Worm (Caenorhabditis elegans): ENCODE measurements around the gene mtrr-1.

Gene mtrr-1

ce11 chrII:9304849-9305248, 19.1 kb downstream of the mtrr-1 start:
- TF ChIP-seq him-1 (tag; optimal IDR thresholded peaks at IDR 0.05): no peak
- TF ChIP-seq W03F9.2 (tag; optimal IDR thresholded peaks at IDR 0.05): no peak
- TF ChIP-seq dao-5 (tag; optimal IDR thresholded peaks at IDR 0.05): no peak

- TF ChIP-seq W03F9.2 (tag; optimal IDR thresholded peaks at IDR 0.05) (no peak), dao-5 (tag; optimal IDR thresholded peaks at IDR 0.05) (no peak), him-1 (tag; optimal IDR thresholded peaks at IDR 0.05) (no peak)
These were observed 19.8 kb downstream of the mtrr-1 start for ce11 chrII:9305575-9305974.

- TF ChIP-seq him-1 (tag; optimal IDR thresholded peaks at IDR 0.05) (no peak), W03F9.2 (tag; optimal IDR thresholded peaks at IDR 0.05) (no peak), dao-5 (tag; optimal IDR thresholded peaks at IDR 0.05) (no peak)
These were observed 21.1 kb downstream of the mtrr-1 start for ce11 chrII:9306835-9307234.

ce11 chrII:9308614-9309046, 22.9 kb downstream of the mtrr-1 start:
- TF ChIP-seq dao-5 (tag; optimal IDR thresholded peaks at IDR 0.05) (no peak), him-1 (tag; optimal IDR thresholded peaks at IDR 0.05) (no peak), W03F9.2 (tag; optimal IDR thresholded peaks at IDR 0.05) (no peak)

ce11 chrII:9310204-9310603, 24.4 kb downstream of the mtrr-1 start, which contains the start of gene cam-1:
Gene cam-1, minus strand, starts transcription at chrII:9310304.
- no peak for TF ChIP-seq dao-5 (tag; optimal IDR thresholded peaks at IDR 0.05)

ce11 chrII:9310794-9311193, 25.0 kb downstream of the mtrr-1 start:
- TF ChIP-seq him-1 (tag; optimal IDR thresholded peaks at IDR 0.05) (no peak), dao-5 (tag; optimal IDR thresholded peaks at IDR 0.05) (no peak), W03F9.2 (tag; optimal IDR thresholded peaks at IDR 0.05) (no peak)

ce11 chrII:9311702-9312101, 25.9 kb downstream of the mtrr-1 start:
- no peak for TF ChIP-seq W03F9.2 (tag; optimal IDR thresholded peaks at IDR 0.05)
- no peak for TF ChIP-seq dao-5 (tag; optimal IDR thresholded peaks at IDR 0.05)
- TF ChIP-seq him-1 (tag; optimal IDR thresholded peaks at IDR 0.05): no peak

- no peak for TF ChIP-seq W03F9.2 (tag; optimal IDR thresholded peaks at IDR 0.05)
- no peak for TF ChIP-seq dao-5 (tag; optimal IDR thresholded peaks at IDR 0.05)
- TF ChIP-seq him-1 (tag; optimal IDR thresholded peaks at IDR 0.05): no peak
These were observed 27.6 kb downstream of the mtrr-1 start for ce11 chrII:9313335-9313734.

- TF ChIP-seq W03F9.2 (tag; optimal IDR thresholded peaks at IDR 0.05): no peak
- no peak for TF ChIP-seq dao-5 (tag; optimal IDR thresholded peaks at IDR 0.05)
- TF ChIP-seq him-1 (tag; optimal IDR thresholded peaks at IDR 0.05): no peak
These were observed 29.0 kb downstream of the mtrr-1 start for ce11 chrII:9314733-9315132.

- TF ChIP-seq W03F9.2 (tag; optimal IDR thresholded peaks at IDR 0.05) (no peak), dao-5 (tag; optimal IDR thresholded peaks at IDR 0.05) (no peak), him-1 (tag; optimal IDR thresholded peaks at IDR 0.05) (no peak)
These were observed 29.9 kb downstream of the mtrr-1 start for ce11 chrII:9315692-9316091.

- TF ChIP-seq him-1 (tag; optimal IDR thresholded peaks at IDR 0.05): no peak
These were observed 31.0 kb downstream of the mtrr-1 start for ce11 chrII:9316801-9317200.

ce11 chrII:9319058-9319915, 33.5 kb downstream of the mtrr-1 start, which contains the start of the genes csa-1 and wdfy-2:
Gene csa-1, minus strand, starts transcription at chrII:9319726.
Gene wdfy-2, plus strand, starts transcription at chrII:9319865.
- TF ChIP-seq him-1 (tag; optimal IDR thresholded peaks at IDR 0.05): no peak
- no peak for TF ChIP-seq W03F9.2 (tag; optimal IDR thresholded peaks at IDR 0.05)
- no peak for TF ChIP-seq dao-5 (tag; optimal IDR thresholded peaks at IDR 0.05)

- peak; percentile 70 for TF ChIP-seq W03F9.2 (tag; optimal IDR thresholded peaks at IDR 0.05)
- no peak for TF ChIP-seq dao-5 (tag; optimal IDR thresholded peaks at IDR 0.05)
These were observed 37.1 kb downstream of the mtrr-1 start, which contains the start of gene rab-39 for ce11 chrII:9322870-9323349. Gene rab-39, minus strand, starts transcription at chrII:9322920.

ce11 chrII:9323660-9324059, 37.9 kb downstream of the mtrr-1 start, which contains the start of gene egli-1:
Gene egli-1, plus strand, starts transcription at chrII:9323960.
- TF ChIP-seq W03F9.2 (tag; optimal IDR thresholded peaks at IDR 0.05) (no peak), him-1 (tag; optimal IDR thresholded peaks at IDR 0.05) (no peak), dao-5 (tag; optimal IDR thresholded peaks at IDR 0.05) (no peak)

Measured in whole organism, L4/young adult.